Fruit fly (Drosophila melanogaster): ENCODE results near the gene CG13068.

The CG13068 gene

DNA sequence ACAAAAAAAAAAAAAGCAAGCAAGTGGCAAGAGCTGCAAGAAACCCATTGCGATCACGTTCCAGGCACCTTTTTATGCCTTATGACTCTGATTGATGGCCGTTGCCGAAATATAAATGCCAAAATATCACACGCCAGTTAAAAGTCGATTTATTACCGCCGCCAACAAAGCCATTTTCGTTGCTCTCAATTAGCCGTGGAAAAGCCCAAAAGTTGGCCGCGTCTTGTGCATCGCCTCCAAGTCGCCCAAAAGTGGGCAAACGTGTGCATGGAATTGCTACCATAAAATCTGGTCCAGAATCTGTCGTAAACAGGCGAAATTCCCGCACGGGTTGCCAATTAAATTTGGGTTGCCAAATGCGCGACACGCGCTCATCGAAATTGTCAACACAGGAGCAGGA lies 22.5 kb downstream of the CG13068 start:
- TF ChIP-seq CTCF (optimal IDR thresholded peaks at IDR 0.05) (no peak), CG8478 (optimal IDR thresholded peaks at IDR 0.05) (no peak)

- TF ChIP-seq CTCF (optimal IDR thresholded peaks at IDR 0.05) (no peak), CG8478 (optimal IDR thresholded peaks at IDR 0.05) (no peak)
Observed at dm6 chr3L:16295447-16295846, 26.3 kb downstream of the CG13068 start, which contains the start of gene CG4962. Gene CG4962 (minus strand): TSS chr3L:16295547.

dm6 chr3L:16301153-16301552 lies 32.0 kb downstream of the CG13068 start, which contains the start of gene CG4982:
Gene CG4982 (plus strand): TSS chr3L:16301453.
- TF ChIP-seq CG8478 (optimal IDR thresholded peaks at IDR 0.05) (no peak), CTCF (optimal IDR thresholded peaks at IDR 0.05) (no peak)

DNA sequence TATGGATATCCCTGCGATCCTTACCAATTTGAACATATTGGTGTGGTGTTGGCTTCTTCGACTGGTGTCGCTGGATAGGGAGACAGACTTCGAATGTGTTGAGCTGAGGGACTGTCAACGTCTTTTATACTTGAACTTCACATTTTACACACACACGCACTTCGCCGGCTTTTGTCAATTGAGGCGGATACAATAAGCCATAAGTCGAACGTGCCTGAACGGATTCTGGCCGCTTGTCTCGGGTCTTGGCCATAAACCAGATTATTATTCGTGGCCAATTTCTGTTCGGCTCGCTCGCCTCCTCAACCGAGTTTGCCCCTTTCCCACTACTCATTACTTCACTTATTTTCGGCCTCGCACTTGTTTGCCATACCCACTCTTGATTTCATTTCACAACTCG lies 33.9 kb downstream of the CG13068 start, which contains the start of gene CG13044:
TSS of gene CG13044 (minus strand) at position 101 of the 400 bp plus-strand sequence.
- TF ChIP-seq CG8478 (optimal IDR thresholded peaks at IDR 0.05), result no peak
- TF ChIP-seq CTCF (optimal IDR thresholded peaks at IDR 0.05), result no peak

DNA sequence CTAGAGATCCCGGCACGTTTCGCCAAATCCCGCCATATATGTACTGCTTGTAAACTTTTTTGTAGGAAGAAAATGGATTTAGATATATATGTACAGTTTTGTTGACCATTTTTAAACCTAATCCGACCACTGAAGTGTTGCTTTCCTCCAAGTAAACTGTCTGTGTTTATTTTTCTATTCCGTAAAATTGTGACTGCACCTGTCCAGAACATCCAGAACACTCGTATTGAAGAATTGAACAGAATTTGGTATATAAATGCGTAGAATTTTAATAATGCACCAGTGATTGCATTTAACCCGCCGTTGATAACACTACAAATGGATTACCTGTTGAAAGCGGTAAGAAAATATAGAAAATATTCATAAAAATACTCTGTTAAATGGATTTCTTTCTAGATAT lies 34.8 kb downstream of the CG13068 start, which contains the start of gene CG43249:
TSS of gene CG43249 (plus strand) at position 301 of the 400 bp plus-strand sequence.
- no peak for TF ChIP-seq CG8478 (optimal IDR thresholded peaks at IDR 0.05)
- TF ChIP-seq CTCF (optimal IDR thresholded peaks at IDR 0.05), result no peak

DNA sequence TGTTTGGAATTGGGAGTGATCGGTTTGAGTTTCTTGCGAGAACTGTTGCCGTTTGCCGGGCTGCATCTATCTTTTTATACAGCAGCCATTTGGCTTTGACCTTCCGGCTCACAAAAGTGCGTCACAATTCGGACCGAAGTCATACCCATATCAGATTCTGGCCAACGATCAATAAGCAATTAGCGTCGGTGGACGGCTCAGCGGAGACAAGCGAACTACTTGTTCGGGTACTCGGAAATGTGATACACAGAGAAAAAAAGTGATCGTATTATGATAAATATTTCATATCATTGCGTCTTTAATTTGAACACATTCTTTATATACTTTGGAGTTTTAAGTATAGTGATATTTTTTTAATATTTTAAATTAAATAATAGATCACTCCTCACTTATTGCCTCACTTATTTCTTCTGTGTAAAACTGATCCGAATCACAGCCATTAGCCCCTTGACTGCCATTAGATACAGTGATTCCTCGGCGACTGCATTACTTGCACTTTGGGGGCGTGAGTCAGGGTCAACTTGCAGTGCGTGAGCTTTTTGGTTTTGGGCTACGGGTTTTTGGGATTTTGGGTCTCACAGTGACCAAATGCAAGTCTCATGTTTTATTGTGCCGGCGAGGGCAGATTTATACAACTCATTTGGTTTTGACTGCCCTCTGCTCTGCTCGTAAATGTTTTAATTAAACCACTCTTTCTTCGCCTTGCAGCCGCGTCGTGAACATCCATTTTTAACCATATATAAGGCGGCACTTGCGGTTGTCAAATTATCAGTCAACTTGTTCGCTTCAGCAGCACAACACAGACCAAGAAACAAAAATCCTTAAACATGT lies 36.8 kb downstream of the CG13068 start, which contains the start of the genes CG13043 and CG13063:
TSS of gene CG13043 (minus strand) at position 51 of the 831 bp plus-strand sequence.
TSS of gene CG13063 (plus strand) at position 781 of the 831 bp plus-strand sequence.
- no peak for TF ChIP-seq CG8478 (optimal IDR thresholded peaks at IDR 0.05)
- TF ChIP-seq CTCF (optimal IDR thresholded peaks at IDR 0.05), result no peak

dm6 chr3L:16308380-16308779 lies 39.2 kb downstream of the CG13068 start, which contains the start of gene CG13042:
Gene CG13042 (minus strand): TSS chr3L:16308480.
- TF ChIP-seq CG8478 (optimal IDR thresholded peaks at IDR 0.05), result no peak
- TF ChIP-seq CTCF (optimal IDR thresholded peaks at IDR 0.05), result no peak

DNA sequence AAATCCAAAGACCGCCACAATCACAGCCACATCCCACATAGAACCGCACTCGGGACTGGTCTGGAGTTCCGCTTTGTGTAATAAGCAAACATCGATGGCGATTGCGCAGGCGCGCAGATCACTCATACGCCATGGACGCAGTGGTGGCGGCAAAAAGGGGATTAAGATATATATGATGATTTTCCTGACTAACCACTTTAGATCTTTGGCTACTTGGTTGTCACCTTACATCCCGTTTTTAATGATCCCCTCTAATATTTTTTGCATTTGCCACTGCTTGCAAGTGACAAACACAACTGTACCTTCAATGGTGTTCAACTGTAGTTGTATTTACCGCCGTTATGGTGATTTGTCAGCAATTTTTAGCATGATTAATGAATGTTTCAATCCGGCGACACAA lies 40.8 kb downstream of the CG13068 start:
- no peak for TF ChIP-seq CTCF (optimal IDR thresholded peaks at IDR 0.05)
- no peak for TF ChIP-seq CG8478 (optimal IDR thresholded peaks at IDR 0.05)

DNA sequence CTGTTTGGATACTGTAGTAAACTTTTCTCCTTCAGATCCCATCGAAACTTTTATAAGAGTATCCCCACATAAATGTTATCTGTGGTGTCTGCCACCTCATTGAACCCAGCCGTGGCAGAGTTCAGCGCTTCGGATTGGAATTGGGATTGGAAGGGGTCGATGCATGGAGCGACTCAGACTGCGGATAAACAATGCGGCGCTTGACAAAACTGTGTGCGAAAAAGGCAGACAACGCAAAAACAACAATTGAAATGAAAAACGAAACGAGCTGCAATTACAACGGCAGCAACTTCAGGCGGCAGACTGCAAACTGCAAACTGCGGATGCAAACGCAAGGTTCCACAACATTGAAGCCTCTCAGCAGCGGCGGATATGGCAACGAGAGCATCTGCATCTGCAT lies 44.8 kb downstream of the CG13068 start, which contains the start of gene CG13062:
TSS of gene CG13062 (plus strand) at position 301 of the 400 bp plus-strand sequence.
- no peak for TF ChIP-seq CG8478 (optimal IDR thresholded peaks at IDR 0.05)
- TF ChIP-seq CTCF (optimal IDR thresholded peaks at IDR 0.05), result no peak

- no peak for TF ChIP-seq CTCF (optimal IDR thresholded peaks at IDR 0.05)
- TF ChIP-seq CG8478 (optimal IDR thresholded peaks at IDR 0.05), result no peak
Observed at dm6 chr3L:16317724-16318123, 48.5 kb downstream of the CG13068 start, which contains the start of gene Nplp3. Gene Nplp3 (plus strand): TSS chr3L:16318024.

dm6 chr3L:16319399-16319906 lies 50.3 kb downstream of the CG13068 start, which contains the start of the genes CG13041 and CG13060:
Gene CG13041 (minus strand): TSS chr3L:16319526.
Gene CG13060 (plus strand): TSS chr3L:16319856.
- no peak for TF ChIP-seq CG8478 (optimal IDR thresholded peaks at IDR 0.05)

All from S2 (cell line).